Worm (Caenorhabditis elegans) whole organism, late embryonic: ENCODE data around the gene bath-7.
"Not testable (repeated sequence)": the region's sequence is repeated elsewhere in the genome, so short reads cannot be mapped to it uniquely, and the experiment has no call there.

Experiments used
- C08G9.2 ChIP-seq: sonication (generic microtip); optimal IDR thresholded peaks from 2 replicates; lab custom pipeline; 2016; ENCODE audit warnings: mild to moderate bottlenecking, missing genetic modification characterization, moderate library complexity, missing compliant biosample characterization
- F13H6.1 ChIP-seq: sonication (generic microtip); optimal IDR thresholded peaks from 2 replicates; lab custom pipeline; 2016; ENCODE audit warnings: missing genetic modification characterization, missing compliant biosample characterization
- K09A11.1 ChIP-seq: sonication (generic microtip); optimal IDR thresholded peaks from 2 replicates; lab custom pipeline; 2017; ENCODE audit warnings: antibody characterized with exemption, mild to moderate bottlenecking, missing genetic modification characterization, missing compliant biosample characterization; ENCODE audit not compliant: insufficient read depth
- ceh-14 ChIP-seq: sonication (generic microtip); optimal IDR thresholded peaks from 2 replicates; lab custom pipeline; 2016; ENCODE audit warnings: missing genotype, missing genetic modification characterization, missing compliant biosample characterization
- ceh-18 ChIP-seq: sonication (generic microtip); optimal IDR thresholded peaks from 2 replicates; lab custom pipeline; 2016; ENCODE audit warnings: missing genetic modification characterization, missing compliant biosample characterization
- ceh-31 ChIP-seq: sonication (generic microtip); optimal IDR thresholded peaks from 2 replicates; lab custom pipeline; 2016; ENCODE audit warnings: missing genetic modification characterization, missing compliant biosample characterization
- ceh-48 ChIP-seq: sonication (generic microtip); optimal IDR thresholded peaks from 2 replicates; lab custom pipeline; 2016; ENCODE audit warnings: missing genetic modification characterization, inconsistent platforms, missing compliant biosample characterization
- ceh-6 ChIP-seq: fragments of 200-800 bp; sonication (Bioruptor generic); optimal IDR thresholded peaks from 2 replicates; lab custom pipeline; 2018; ENCODE audit warnings: mild to moderate bottlenecking, missing genetic modification characterization, missing compliant biosample characterization
- dmd-4 ChIP-seq: sonication (generic microtip); optimal IDR thresholded peaks from 2 replicates; lab custom pipeline; 2016; ENCODE audit warnings: borderline replicate concordance, missing genetic modification characterization, missing compliant biosample characterization
- elt-2 ChIP-seq: sonication (generic microtip); optimal IDR thresholded peaks from 2 replicates; lab custom pipeline; 2016; ENCODE audit warnings: missing genetic modification reagents, missing genetic modification characterization, missing compliant biosample characterization
- elt-4 ChIP-seq: sonication (generic microtip); optimal IDR thresholded peaks from 2 replicates; lab custom pipeline; 2016; ENCODE audit warnings: missing genetic modification characterization, missing compliant biosample characterization
- ets-4 ChIP-seq: sonication (generic microtip); optimal IDR thresholded peaks from 2 replicates; lab custom pipeline; 2016; ENCODE audit warnings: missing genetic modification characterization, missing compliant biosample characterization
- eyg-1 ChIP-seq: sonication (generic microtip); optimal IDR thresholded peaks from 2 replicates; lab custom pipeline; 2016; ENCODE audit warnings: missing genotype, missing genetic modification characterization, missing compliant biosample characterization
- fax-1 ChIP-seq: sonication (generic microtip); optimal IDR thresholded peaks from 2 replicates; lab custom pipeline; 2016; ENCODE audit warnings: missing genotype, missing genetic modification characterization, missing compliant biosample characterization
- fkh-10 ChIP-seq: fragments of 150-350 bp; optimal IDR thresholded peaks from 2 replicates; lab custom pipeline; 2014; ENCODE audit warnings: missing biosample characterization, missing genetic modification reagents, missing genetic modification characterization
- hlh-13 ChIP-seq: fragments of 200-800 bp; sonication (Bioruptor generic); optimal IDR thresholded peaks from 2 replicates; lab custom pipeline; 2018; ENCODE audit warnings: mild to moderate bottlenecking, missing genetic modification characterization, missing compliant biosample characterization
- hlh-6 ChIP-seq: sonication (generic microtip); optimal IDR thresholded peaks from 2 replicates; lab custom pipeline; 2016; ENCODE audit warnings: missing genotype, missing genetic modification characterization, missing compliant biosample characterization
- lim-6 ChIP-seq: sonication (generic microtip); optimal IDR thresholded peaks from 2 replicates; lab custom pipeline; 2016; ENCODE audit warnings: missing genetic modification characterization, missing compliant biosample characterization
- nfya-1 ChIP-seq: sonication (generic microtip); optimal IDR thresholded peaks from 2 replicates; lab custom pipeline; 2017; ENCODE audit warnings: missing genetic modification characterization, mild to moderate bottlenecking, missing compliant biosample characterization, antibody characterized with exemption, moderate library complexity
- nhr-232 ChIP-seq: sonication (generic microtip); optimal IDR thresholded peaks from 2 replicates; lab custom pipeline; 2016; ENCODE audit warnings: missing genetic modification characterization, missing compliant biosample characterization
- npax-4 ChIP-seq: sonication (generic microtip); optimal IDR thresholded peaks from 2 replicates; lab custom pipeline; 2016; ENCODE audit warnings: missing genetic modification characterization, missing compliant biosample characterization
- pat-9 ChIP-seq: fragments of 200-800 bp; sonication (Bioruptor generic); optimal IDR thresholded peaks from 2 replicates; lab custom pipeline; 2018; ENCODE audit warnings: mild to moderate bottlenecking, missing genetic modification characterization, moderate library complexity, missing compliant biosample characterization
- pax-1 ChIP-seq: fragments of 150-350 bp; optimal IDR thresholded peaks from 2 replicates; lab custom pipeline; 2014; ENCODE audit warnings: missing biosample characterization, missing genetic modification characterization
- pha-2 ChIP-seq: sonication (generic microtip); optimal IDR thresholded peaks from 2 replicates; lab custom pipeline; 2017; ENCODE audit warnings: mild to moderate bottlenecking, missing genetic modification characterization, missing compliant biosample characterization
- pqm-1 ChIP-seq: sonication (generic microtip); optimal IDR thresholded peaks from 2 replicates; lab custom pipeline; 2016; ENCODE audit warnings: missing genetic modification characterization, missing compliant biosample characterization
- sox-2 ChIP-seq: fragments of 200-800 bp; sonication (Bioruptor generic); IDR thresholded peaks from 2 replicates; pipeline ENCODE4 v1.3.6; 2022; ENCODE audit warnings: missing genetic modification reagents, missing genetic modification characterization, missing compliant biosample characterization
- tbx-2 ChIP-seq: sonication (generic microtip); optimal IDR thresholded peaks from 2 replicates; lab custom pipeline; 2016; ENCODE audit warnings: missing genetic modification characterization, missing compliant biosample characterization
- ttx-3 ChIP-seq: sonication (generic microtip); optimal IDR thresholded peaks from 2 replicates; lab custom pipeline; 2016; ENCODE audit warnings: missing genetic modification reagents, missing genetic modification characterization, missing compliant biosample characterization
- unc-86 ChIP-seq: sonication (generic microtip); optimal IDR thresholded peaks from 2 replicates; lab custom pipeline; 2016; ENCODE audit warnings: missing genetic modification characterization, missing compliant biosample characterization
- zip-5 ChIP-seq: sonication (generic microtip); optimal IDR thresholded peaks from 2 replicates; lab custom pipeline; 2016; ENCODE audit warnings: missing genetic modification characterization, missing compliant biosample characterization
- ztf-16 ChIP-seq: sonication (generic microtip); optimal IDR thresholded peaks from 2 replicates; lab custom pipeline; 2017; ENCODE audit warnings: missing genetic modification characterization, missing compliant biosample characterization

bath-7 gene

DNA sequence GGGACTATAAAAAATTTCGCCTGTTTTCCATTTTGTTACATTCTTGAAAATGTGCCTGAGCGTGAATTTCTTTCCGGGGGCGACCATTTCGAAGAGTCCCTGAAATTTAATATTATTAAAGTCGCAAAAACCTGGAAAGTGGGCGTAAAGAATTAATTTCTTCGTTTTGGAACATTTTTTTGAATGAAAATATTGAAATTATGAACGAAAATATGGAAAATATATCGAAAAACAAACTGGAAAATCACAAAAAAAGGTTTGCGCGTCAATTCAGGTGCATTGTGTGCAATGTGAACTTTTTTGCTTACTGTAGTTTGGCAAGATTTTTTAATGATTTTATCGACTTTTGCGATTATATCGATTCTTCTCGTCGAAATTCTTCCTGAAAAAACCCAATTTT is at the start of gene bath-7:
TSS of gene bath-7 (minus strand) at position 101 of the 400 bp plus-strand sequence.
- no peak for TF ChIP-seq K09A11.1 (tag; lab: Kevin White, UChicago)
- TF ChIP-seq npax-4 (tag; lab: Kevin White, UChicago): no peak
- TF ChIP-seq pat-9: no peak
- no peak for TF ChIP-seq eyg-1 (tag; lab: Kevin White, UChicago)
- TF ChIP-seq ceh-31: no peak
- no peak for TF ChIP-seq nfya-1 (tag; lab: Kevin White, UChicago)
- TF ChIP-seq pha-2 (tag; lab: Kevin White, UChicago): no peak

DNA sequence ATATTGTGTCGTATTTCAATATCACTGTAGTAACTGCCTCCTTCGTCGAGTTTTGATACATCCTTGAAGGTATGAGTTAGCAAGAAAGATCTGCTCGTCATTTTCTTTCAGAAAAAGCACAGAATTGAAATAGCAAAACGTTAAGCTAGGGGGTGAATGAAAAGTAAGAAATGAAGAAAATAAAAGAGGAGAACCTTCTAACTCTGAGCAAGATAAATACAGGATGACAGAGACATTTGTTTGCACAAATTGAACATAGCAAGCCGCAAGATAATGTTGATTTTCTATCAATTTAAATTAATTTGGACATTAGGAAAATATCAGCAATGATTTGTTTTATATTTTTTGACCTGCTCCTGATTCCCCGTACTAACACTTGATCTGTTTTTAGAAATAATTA is 34.6 kb upstream of the bath-7 start, which contains the start of gene math-49:
TSS of gene math-49 (minus strand) at position 101 of the 400 bp plus-strand sequence.
- not testable (repeated sequence) for TF ChIP-seq ceh-14 (tag; lab: Kevin White, UChicago); lim-6; hlh-13
- TF ChIP-seq, all 69 proteins: peak for 0; not testable (repeated sequence) for 69

DNA sequence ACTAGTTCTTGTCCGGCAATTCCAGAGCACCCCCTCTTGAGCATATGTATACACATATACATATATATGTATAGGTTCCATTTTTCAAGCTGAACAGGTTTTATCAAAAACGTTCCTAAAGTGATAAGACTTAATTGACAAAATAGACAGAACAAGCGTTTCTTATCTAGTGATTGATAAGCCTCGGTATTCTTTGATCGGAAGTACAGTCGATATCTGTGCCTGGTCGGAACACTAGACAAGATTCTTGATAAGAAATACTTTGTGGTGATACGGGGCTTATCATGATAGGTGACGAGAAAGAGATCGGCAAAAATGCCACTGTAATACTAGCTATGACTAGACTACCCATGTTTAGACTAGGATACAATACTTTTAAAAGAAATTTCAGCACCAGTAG is 28.2 kb upstream of the bath-7 start:
- TF ChIP-seq elt-2 (tag; lab: Kevin White, UChicago) (peak; percentile 99), sox-2 (GFP tag; lab: Robert Waterston, UW) (no peak), ceh-6 (GFP tag; lab: Kevin White, UChicago) (no peak)
- TF ChIP-seq, all 69 proteins: peak for 1

DNA sequence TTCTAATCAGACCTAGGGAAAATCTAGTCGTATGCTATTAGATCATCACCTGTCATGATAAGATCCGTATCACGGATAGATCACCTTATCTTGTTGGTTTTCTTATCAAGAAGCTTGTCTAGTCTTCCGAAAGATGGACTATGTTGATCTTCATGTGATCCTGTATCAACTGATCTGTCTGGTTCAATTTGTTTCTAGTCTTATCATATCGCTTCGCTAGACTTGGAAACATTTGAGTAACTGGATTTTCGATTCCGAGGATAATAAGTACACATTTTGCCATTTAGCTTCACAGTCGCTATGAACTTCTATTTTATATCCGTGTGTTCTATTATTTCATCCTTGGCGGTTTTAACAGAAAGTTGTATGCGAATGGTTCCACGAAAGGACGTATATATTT is 27.5 kb upstream of the bath-7 start, which contains the start of gene ZK250.2:
TSS of gene ZK250.2 (plus strand) at position 301 of the 400 bp plus-strand sequence.
- TF ChIP-seq tbx-2 (tag; lab: Kevin White, UChicago); npax-4 (tag; lab: Kevin White, UChicago); C08G9.2: not testable (repeated sequence)

DNA sequence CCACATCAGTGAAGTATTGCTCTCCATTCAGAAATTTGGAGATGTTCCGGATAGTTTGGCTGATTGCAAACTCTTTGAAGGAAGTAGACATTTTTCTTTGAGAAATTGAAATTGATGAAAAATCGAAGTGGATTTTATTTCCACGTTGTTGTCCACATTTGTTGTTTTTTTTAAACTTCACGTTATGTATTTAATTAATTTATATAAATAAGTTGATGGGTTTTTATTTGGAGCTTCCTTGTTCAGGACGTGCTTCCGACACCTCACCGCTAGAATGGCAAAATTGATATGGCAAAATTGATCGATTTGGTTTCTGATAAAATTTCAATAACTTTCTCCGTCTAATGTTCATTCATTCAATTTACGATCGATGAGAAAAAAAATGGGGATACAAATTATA is 25.5 kb upstream of the bath-7 start, which contains the start of gene math-48:
TSS of gene math-48 (minus strand) at position 101 of the 400 bp plus-strand sequence.
- TF ChIP-seq pqm-1 (tag; lab: Kevin White, UChicago) (no peak), nfya-1 (tag; lab: Kevin White, UChicago) (no peak)

DNA sequence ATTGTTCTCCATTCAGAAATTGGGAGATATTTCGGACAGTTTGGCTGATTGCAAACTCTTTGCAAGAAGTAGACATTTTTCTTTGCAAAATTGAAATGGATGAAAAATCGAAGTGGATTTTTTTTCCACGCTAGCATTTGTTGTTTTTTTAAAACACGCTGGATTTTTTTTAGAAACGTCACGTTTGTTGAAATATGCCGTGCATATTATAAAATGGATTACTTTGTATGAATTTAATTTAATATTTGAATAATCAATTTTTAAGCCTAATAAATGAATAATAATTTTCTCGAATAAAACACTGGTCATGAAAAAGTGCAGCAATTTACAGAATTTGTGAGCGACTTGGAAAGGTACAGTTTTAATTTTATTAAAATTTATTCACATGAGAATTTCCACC is 24.2 kb upstream of the bath-7 start, which contains the start of gene ZK250.14:
TSS of gene ZK250.14 (minus strand) at position 101 of the 400 bp plus-strand sequence.
- TF ChIP-seq C08G9.2 (no peak), ets-4 (tag; lab: Kevin White, UChicago) (no peak), nhr-232 (tag; lab: Kevin White, UChicago) (no peak), pha-2 (tag; lab: Kevin White, UChicago) (no peak), F13H6.1 (tag; lab: Kevin White, UChicago) (no peak), pat-9 (no peak), dmd-4 (tag; lab: Kevin White, UChicago) (no peak), fkh-10 (GFP tag; lab: Kevin White, UChicago) (no peak), hlh-13 (no peak), zip-5 (no peak), ceh-48 (tag; lab: Kevin White, UChicago) (no peak), pax-1 (tag; lab: Kevin White, UChicago) (no peak), unc-86 (no peak), ztf-16 (tag; lab: Kevin White, UChicago) (no peak), npax-4 (tag; lab: Kevin White, UChicago) (no peak), fax-1 (tag; lab: Kevin White, UChicago) (no peak), elt-4 (tag; lab: Kevin White, UChicago) (no peak), hlh-6 (tag; lab: Kevin White, UChicago) (no peak), ceh-18 (no peak), ttx-3 (tag; lab: Kevin White, UChicago) (no peak)
